Worm (Caenorhabditis elegans): ENCODE results near the gene pqn-67.

pqn-67 gene

ce11 chrV:12950812-12951528 is 26.7 kb downstream of the pqn-67 start, which contains the start of the genes T16G1.9 and T16G1.18 (continued):
- no peak for TF ChIP-seq pha-4 (tag; optimal IDR thresholded peaks at IDR 0.05)
- no peak for TF ChIP-seq hlh-15 (tag; optimal IDR thresholded peaks at IDR 0.05)
- no peak for TF ChIP-seq Y22D7AL.16 (tag; optimal IDR thresholded peaks at IDR 0.05)
- TF ChIP-seq pag-3 (tag; optimal IDR thresholded peaks at IDR 0.05; ENCODE audit: borderline replicate concordance): no peak
- peak; percentile 23 for TF ChIP-seq ceh-31 (tag; optimal IDR thresholded peaks at IDR 0.05)
- no peak for TF ChIP-seq hlh-6 (tag; optimal IDR thresholded peaks at IDR 0.05)
- TF ChIP-seq ref-2 (tag; optimal IDR thresholded peaks at IDR 0.05): no peak
- no peak for TF ChIP-seq rnt-1 (tag; optimal IDR thresholded peaks at IDR 0.05)
- TF ChIP-seq unc-42 (tag; optimal IDR thresholded peaks at IDR 0.05): peak; percentile 50
- no peak for TF ChIP-seq F13H6.1 (tag; optimal IDR thresholded peaks at IDR 0.05)
- no peak for TF ChIP-seq fax-1 (tag; optimal IDR thresholded peaks at IDR 0.05)
- no peak for TF ChIP-seq che-1 (tag; optimal IDR thresholded peaks at IDR 0.05)
- no peak for TF ChIP-seq ceh-22 (tag; optimal IDR thresholded peaks at IDR 0.05)
- no peak for TF ChIP-seq ceh-14 (tag; optimal IDR thresholded peaks at IDR 0.05)
- no peak for TF ChIP-seq dve-1 (tag; optimal IDR thresholded peaks at IDR 0.05)
- no peak for TF ChIP-seq mec-3 (tag; optimal IDR thresholded peaks at IDR 0.05; ENCODE audit: borderline replicate concordance)
- no peak for TF ChIP-seq ceh-30 (tag; optimal IDR thresholded peaks at IDR 0.05)
- TF ChIP-seq unc-3 (GFP tag; conservative IDR thresholded peaks at IDR 0.05): no peak
- no peak for TF ChIP-seq unc-3 (tag; optimal IDR thresholded peaks at IDR 0.05)
- no peak for TF ChIP-seq K02D7.2 (tag; optimal IDR thresholded peaks at IDR 0.05)

ce11 chrV:12952287-12952686 is 28.1 kb downstream of the pqn-67 start, which contains the start of gene pqn-68:
Gene pqn-68 (plus strand): TSS chrV:12952636.
- TF ChIP-seq ama-1 (optimal IDR thresholded peaks at IDR 0.05) (no peak), ets-4 (tag; optimal IDR thresholded peaks at IDR 0.05) (peak; percentile 1), unc-55 (GFP tag; optimal IDR thresholded peaks at IDR 0.05) (no peak), hlh-8 (tag; optimal IDR thresholded peaks at IDR 0.05) (no peak), madf-2 (tag; optimal IDR thresholded peaks at IDR 0.05) (no peak), gmeb-2 (tag; optimal IDR thresholded peaks at IDR 0.05) (no peak), ceh-31 (tag; optimal IDR thresholded peaks at IDR 0.05) (peak; percentile 4), ceh-2 (tag; optimal IDR thresholded peaks at IDR 0.05) (peak; percentile 10), ttx-3 (tag; optimal IDR thresholded peaks at IDR 0.05) (no peak), npax-4 (tag; optimal IDR thresholded peaks at IDR 0.05) (no peak), unc-3 (GFP tag; conservative IDR thresholded peaks at IDR 0.05) (no peak), unc-3 (tag; optimal IDR thresholded peaks at IDR 0.05) (no peak), ceh-45 (GFP tag; IDR thresholded peaks at IDR 0.05) (no peak)

DNA sequence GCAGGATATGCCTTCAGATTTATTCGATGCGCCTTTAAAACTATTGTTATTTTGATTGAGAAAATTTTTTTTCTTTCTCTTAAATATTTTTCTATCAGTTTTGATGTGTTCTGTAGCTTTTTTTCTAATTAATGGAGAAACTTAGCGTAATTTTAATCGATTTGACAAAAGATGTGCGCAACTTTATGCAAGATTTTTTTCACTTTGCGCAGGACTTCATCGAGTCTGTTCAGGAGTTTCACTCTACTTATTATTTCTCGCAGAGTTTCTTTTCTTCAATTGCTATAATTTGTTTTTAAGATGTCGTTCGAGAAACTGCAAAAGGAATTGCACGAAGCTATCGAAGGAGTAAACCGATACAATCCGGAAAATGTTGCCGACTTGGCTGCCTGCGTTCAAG is 29.5 kb downstream of the pqn-67 start, which contains the start of gene eif-3.K:
eif-3.K (plus strand) TSS at position 301 of the 400 bp plus-strand sequence.
- no peak for TF ChIP-seq odd-2 (tag; optimal IDR thresholded peaks at IDR 0.05)
- TF ChIP-seq tbx-7 (tag; optimal IDR thresholded peaks at IDR 0.05): no peak
- TF ChIP-seq dmd-4 (tag; optimal IDR thresholded peaks at IDR 0.05; ENCODE audit: borderline replicate concordance): no peak
- no peak for TF ChIP-seq C08G9.2 (tag; optimal IDR thresholded peaks at IDR 0.05)
- no peak for TF ChIP-seq unc-42 (tag; optimal IDR thresholded peaks at IDR 0.05)
- no peak for TF ChIP-seq ceh-45 (GFP tag; IDR thresholded peaks at IDR 0.05)
- TF ChIP-seq nhr-232 (tag; optimal IDR thresholded peaks at IDR 0.05): no peak
- TF ChIP-seq elt-4 (tag; optimal IDR thresholded peaks at IDR 0.05): no peak
- no peak for TF ChIP-seq ceh-30 (tag; optimal IDR thresholded peaks at IDR 0.05)
- no peak for TF ChIP-seq pqm-1 (tag; optimal IDR thresholded peaks at IDR 0.05)
- TF ChIP-seq ceh-24 (tag; optimal IDR thresholded peaks at IDR 0.05): no peak
- no peak for TF ChIP-seq sox-2 (GFP tag; IDR thresholded peaks at IDR 0.05)
- TF ChIP-seq hlh-30 (tag; optimal IDR thresholded peaks at IDR 0.05; ENCODE audit: insufficient read depth): no peak
- TF ChIP-seq ama-1 (optimal IDR thresholded peaks at IDR 0.05): no peak
- TF ChIP-seq hlh-15 (tag; optimal IDR thresholded peaks at IDR 0.05): no peak
- TF ChIP-seq nfya-1 (tag; optimal IDR thresholded peaks at IDR 0.05): no peak
- no peak for TF ChIP-seq ceh-34 (tag; optimal IDR thresholded peaks at IDR 0.05)
- TF ChIP-seq syd-9 (tag; optimal IDR thresholded peaks at IDR 0.05): no peak

All from whole organism, late embryonic.